Worm (Caenorhabditis elegans) whole organism, midembryonic: Measurements from ENCODE around the gene F08H9.4.

Source experiments
- T22C8.4 ChIP-seq: fragments of 200-800 bp; sonication (Bioruptor generic); IDR thresholded peaks from 2 replicates; pipeline ENCODE4 v1.3.6; 2022; ENCODE audit warnings: missing genetic modification characterization, missing compliant biosample characterization
- cog-1 ChIP-seq: sonication (generic microtip); optimal IDR thresholded peaks from 2 replicates; lab custom pipeline; 2016; ENCODE audit warnings: missing genetic modification characterization, missing compliant biosample characterization
- flt-1 ChIP-seq: fragments of 200-800 bp; sonication (Bioruptor generic); IDR thresholded peaks from 2 replicates; pipeline ENCODE4 v1.3.6; 2022; ENCODE audit warnings: missing genetic modification characterization, missing compliant biosample characterization
- klf-2 ChIP-seq: fragments of 200-800 bp; sonication (Bioruptor generic); conservative IDR thresholded peaks from 2 replicates; pipeline ENCODE4 v1.3.6; 2022; ENCODE audit warnings: missing genetic modification reagents, missing genetic modification characterization, missing compliant biosample characterization
- med-1 ChIP-seq: sonication (generic microtip); optimal IDR thresholded peaks from 2 replicates; lab custom pipeline; 2017; ENCODE audit warnings: missing genetic modification characterization, mild to moderate bottlenecking, missing compliant biosample characterization, antibody characterized with exemption, missing genetic modification reagents; ENCODE audit not compliant: insufficient read depth
- ref-1 ChIP-seq: fragments of 200-800 bp; sonication (Bioruptor generic); conservative IDR thresholded peaks from 2 replicates; pipeline ENCODE4 v1.3.6; 2022; ENCODE audit warnings: missing genetic modification reagents, missing genetic modification characterization, missing compliant biosample characterization
- tab-1 ChIP-seq: fragments of 200-800 bp; sonication (Bioruptor generic); IDR thresholded peaks from 2 replicates; pipeline ENCODE4 v1.3.6; 2022; ENCODE audit warnings: missing genetic modification characterization, missing compliant biosample characterization
- ztf-23 ChIP-seq: fragments of 200-800 bp; sonication (Bioruptor generic); IDR thresholded peaks from 2 replicates; pipeline ENCODE4 v1.3.6; 2022; ENCODE audit warnings: missing genetic modification reagents, missing genetic modification characterization, missing compliant biosample characterization
- ztf-29 ChIP-seq: fragments of 200-800 bp; sonication (Bioruptor generic); IDR thresholded peaks from 2 replicates; pipeline ENCODE4 v1.3.6; 2022; ENCODE audit warnings: missing genetic modification reagents, missing genetic modification characterization, missing compliant biosample characterization

ce11 chrV:14447240-14447763 is 16.9 kb downstream of the F08H9.4 start, which contains the start of the genes dlat-1 and fntb-1:
- no peak for TF ChIP-seq ztf-29 (GFP tag; lab: Robert Waterston, UW)
- no peak for TF ChIP-seq ztf-23 (GFP tag; lab: Robert Waterston, UW)
- no peak for TF ChIP-seq cog-1 (tag; lab: Kevin White, UChicago)
- TF ChIP-seq tab-1 (GFP tag; lab: Robert Waterston, UW): no peak
- TF ChIP-seq flt-1 (GFP tag; lab: Robert Waterston, UW): no peak
- no peak for TF ChIP-seq ref-1 (GFP tag; lab: Robert Waterston, UW)
- TF ChIP-seq T22C8.4 (GFP tag; lab: Robert Waterston, UW): no peak
- TF ChIP-seq med-1 (GFP tag; lab: Kevin White, UChicago): no peak
- TF ChIP-seq klf-2 (GFP tag; lab: Robert Waterston, UW): no peak
